Fruit fly (Drosophila melanogaster) whole organism, embryonic: ENCODE data around the gene Sce.

ENCODE experiments used
- Asciz ChIP-seq: fragments of 200-800 bp; sonication (Bioruptor generic); optimal IDR thresholded peaks from 2 replicates; lab custom pipeline; 2017; ENCODE audit warnings: missing biosample characterization, mild to moderate bottlenecking, missing genetic modification characterization, missing genetic modification reagents
- Awh ChIP-seq: fragments of 200-800 bp; sonication (Bioruptor generic); IDR thresholded peaks from 2 replicates; pipeline ENCODE4, ENCODE4 v1.3.6; 2022; ENCODE audit warnings: missing biosample characterization, missing genetic modification characterization
- B-H2 ChIP-seq: fragments of 200-800 bp; sonication (Bioruptor generic); optimal IDR thresholded peaks from 2 replicates; lab custom pipeline; 2018; ENCODE audit warnings: missing biosample characterization, mild to moderate bottlenecking, missing genetic modification characterization
- BEAF-32 ChIP-seq: fragments of 200-800 bp; sonication (Bioruptor generic); optimal IDR thresholded peaks from 3 replicates; lab custom pipeline; 2017; ENCODE audit warnings: missing biosample characterization, missing genetic modification characterization, mild to moderate bottlenecking, moderate library complexity, missing genetic modification reagents
- CG10147 ChIP-seq: fragments of 200-800 bp; sonication (Bioruptor generic); optimal IDR thresholded peaks from 2 replicates; lab custom pipeline; 2019; ENCODE audit warnings: missing biosample characterization, mild to moderate bottlenecking, missing genetic modification characterization, moderate library complexity
- CG11093 ChIP-seq: fragments of 200-800 bp; sonication (Bioruptor generic); IDR thresholded peaks from 3 replicates; pipeline ENCODE4 v1.3.6; 2022; ENCODE audit warnings: missing biosample characterization, missing genetic modification characterization
- CG11247 ChIP-seq: fragments of 200-800 bp; sonication (Bioruptor generic); IDR thresholded peaks from 2 replicates; pipeline ENCODE4 v1.3.6; 2022; ENCODE audit warnings: missing biosample characterization, missing genetic modification characterization
- CG11398 ChIP-seq: fragments of 200-800 bp; sonication (Bioruptor generic); optimal IDR thresholded peaks from 2 replicates; lab custom pipeline; 2016; ENCODE audit warnings: missing biosample characterization, missing genetic modification characterization
- CG11696 ChIP-seq: fragments of 200-800 bp; sonication (Bioruptor generic); IDR thresholded peaks from 2 replicates; pipeline ENCODE4 v1.3.6; 2022; ENCODE audit warnings: missing biosample characterization, missing genetic modification characterization
- CG11723 ChIP-seq: fragments of 200-800 bp; sonication (Bioruptor generic); optimal IDR thresholded peaks from 2 replicates; lab custom pipeline; 2017; ENCODE audit warnings: missing biosample characterization, mild to moderate bottlenecking, missing genetic modification characterization
- CG1233 ChIP-seq: fragments of 200-800 bp; sonication (Bioruptor generic); optimal IDR thresholded peaks from 4 replicates; lab custom pipeline; 2018; ENCODE audit warnings: missing biosample characterization, mild to moderate bottlenecking, missing genetic modification characterization
- CG15696 ChIP-seq: fragments of 200-800 bp; sonication (Bioruptor generic); optimal IDR thresholded peaks from 2 replicates; lab custom pipeline; 2019; ENCODE audit warnings: missing biosample characterization, mild to moderate bottlenecking, missing genetic modification characterization, moderate library complexity
- CG17359 ChIP-seq: fragments of 200-800 bp; sonication (Bioruptor generic); optimal IDR thresholded peaks from 3 replicates; lab custom pipeline; 2018; ENCODE audit warnings: missing biosample characterization, mild to moderate bottlenecking, missing genetic modification characterization, moderate library complexity
- CG31365 ChIP-seq: fragments of 200-800 bp; sonication (Bioruptor generic); optimal IDR thresholded peaks from 2 replicates; lab custom pipeline; 2018; ENCODE audit warnings: missing biosample characterization, mild to moderate bottlenecking, missing genetic modification characterization
- CG33557 ChIP-seq: fragments of 200-800 bp; sonication (Bioruptor generic); optimal IDR thresholded peaks from 2 replicates; lab custom pipeline; 2019; ENCODE audit warnings: missing biosample characterization, mild to moderate bottlenecking, missing genetic modification characterization, moderate library complexity
- CG34376 ChIP-seq: fragments of 200-800 bp; sonication (Bioruptor generic); optimal IDR thresholded peaks from 2 replicates; lab custom pipeline; 2018; ENCODE audit warnings: missing biosample characterization, mild to moderate bottlenecking, missing genetic modification characterization
- CG42726 ChIP-seq: fragments of 200-800 bp; sonication (Bioruptor generic); IDR thresholded peaks from 2 replicates; pipeline ENCODE4 v1.3.6; 2022; ENCODE audit warnings: missing biosample characterization, missing genetic modification characterization; ENCODE audit not compliant: partially characterized antibody
- CG8290 ChIP-seq, 3 experiments: fragments of 200-800 bp; sonication (Bioruptor generic); optimal IDR thresholded peaks; 2 replicates each; lab custom pipeline; 2016 to 2019; ENCODE audit warnings: missing biosample characterization in 3 of 3, missing genetic modification characterization in 3 of 3, mild to moderate bottlenecking in 2 of 3, moderate library complexity in 1 of 3
- CG9797 ChIP-seq: fragments of 200-800 bp; sonication (Bioruptor generic); optimal IDR thresholded peaks from 3 replicates; lab custom pipeline; 2018; ENCODE audit warnings: missing biosample characterization, mild to moderate bottlenecking, missing genetic modification characterization
- Dp ChIP-seq: fragments of 200-800 bp; sonication (Bioruptor generic); optimal IDR thresholded peaks from 2 replicates; lab custom pipeline; 2018; ENCODE audit warnings: missing biosample characterization, mild to moderate bottlenecking, missing genetic modification characterization, moderate library complexity
- Ets97D ChIP-seq: fragments of 200-800 bp; sonication (Bioruptor generic); optimal IDR thresholded peaks from 3 replicates; lab custom pipeline; 2016; ENCODE audit warnings: missing biosample characterization, missing genetic modification characterization
- GATAe ChIP-seq: fragments of 200-800 bp; sonication (Bioruptor generic); conservative IDR thresholded peaks from 2 replicates; pipeline ENCODE4 v1.3.6; 2022; ENCODE audit warnings: missing biosample characterization, missing genetic modification characterization
- Lhr ChIP-seq: fragments of 200-800 bp; sonication (Bioruptor generic); optimal IDR thresholded peaks from 3 replicates; lab custom pipeline; 2017; ENCODE audit warnings: mild to moderate bottlenecking, missing biosample characterization, missing genetic modification reagents, missing genetic modification characterization
- MESR4 ChIP-seq: fragments of 200-800 bp; sonication (Bioruptor generic); optimal IDR thresholded peaks from 2 replicates; lab custom pipeline; 2018; ENCODE audit warnings: missing biosample characterization, mild to moderate bottlenecking, missing genetic modification characterization, moderate library complexity
- Mrtf ChIP-seq: fragments of 200-800 bp; sonication (Bioruptor generic); IDR thresholded peaks from 3 replicates; pipeline ENCODE4 v1.3.6; 2022; ENCODE audit warnings: missing biosample characterization, missing genetic modification characterization
- NC2α ChIP-seq: fragments of 200-800 bp; sonication (Bioruptor generic); optimal IDR thresholded peaks from 2 replicates; lab custom pipeline; 2016; ENCODE audit warnings: missing biosample characterization, missing genetic modification characterization
- NC2β ChIP-seq: fragments of 200-800 bp; sonication (Bioruptor generic); optimal IDR thresholded peaks from 2 replicates; lab custom pipeline; 2016; ENCODE audit warnings: missing biosample characterization, missing genetic modification characterization
- Nf-YA ChIP-seq: fragments of 200-800 bp; sonication (Bioruptor generic); IDR thresholded peaks from 2 replicates; pipeline ENCODE4 v1.3.6; 2022; ENCODE audit warnings: missing biosample characterization, missing genetic modification characterization
- Sin3A ChIP-seq: fragments of >200 bp; optimal IDR thresholded peaks from 2 replicates; lab custom pipeline; 2018
- Stat92E ChIP-seq, 3 experiments: fragments of >200 bp in 2 of 3; fragments of 200-800 bp in 1 of 3; sonication (Bioruptor generic) in 1 of 3; optimal IDR thresholded peaks; 2 replicates each; lab custom pipeline; 2017 to 2019; ENCODE audit warnings: missing biosample characterization in 3 of 3, missing genetic modification characterization in 3 of 3, mild to moderate bottlenecking in 1 of 3, moderate library complexity in 1 of 3
- Vsx1 ChIP-seq: fragments of 200-800 bp; sonication (Bioruptor generic); optimal IDR thresholded peaks from 2 replicates; lab custom pipeline; 2017; ENCODE audit warnings: missing biosample characterization, mild to moderate bottlenecking, missing genetic modification characterization, missing genetic modification reagents
- YL-1 ChIP-seq: fragments of 200-800 bp; sonication (Bioruptor generic); optimal IDR thresholded peaks from 3 replicates; lab custom pipeline; 2017; ENCODE audit warnings: missing biosample characterization, mild to moderate bottlenecking, missing genetic modification characterization
- chif ChIP-seq, 2 experiments: fragments of 200-800 bp; sonication (Bioruptor generic); optimal IDR thresholded peaks; 3 replicates each; lab custom pipeline; 2016; ENCODE audit warnings: missing biosample characterization in 2 of 2, missing genetic modification characterization in 2 of 2
- ci ChIP-seq: fragments of 200-800 bp; sonication (Bioruptor generic); IDR thresholded peaks from 3 replicates; pipeline ENCODE4 v1.3.6; 2022; ENCODE audit warnings: missing biosample characterization, missing genetic modification characterization
- danr ChIP-seq: fragments of 200-800 bp; sonication (Bioruptor generic); IDR thresholded peaks from 2 replicates; pipeline ENCODE4 v1.3.6; 2022; ENCODE audit warnings: missing biosample characterization, missing genetic modification characterization
- fd3F ChIP-seq: fragments of 200-800 bp; sonication (Bioruptor generic); optimal IDR thresholded peaks from 2 replicates; lab custom pipeline; 2018; ENCODE audit warnings: missing biosample characterization, mild to moderate bottlenecking, missing genetic modification characterization, moderate library complexity
- gfzf ChIP-seq: fragments of 200-800 bp; sonication (Bioruptor generic); optimal IDR thresholded peaks from 2 replicates; lab custom pipeline; 2016; ENCODE audit warnings: missing biosample characterization, mild to moderate bottlenecking, missing genetic modification characterization, moderate library complexity
- jigr1 ChIP-seq: fragments of 200-800 bp; sonication (Bioruptor generic); IDR thresholded peaks from 3 replicates; pipeline ENCODE4 v1.3.6; 2022; ENCODE audit warnings: missing biosample characterization, missing genetic modification characterization
- lov ChIP-seq, 2 experiments: fragments of 200-800 bp in 1 of 2; fragments of >200 bp in 1 of 2; sonication (Bioruptor generic) in 1 of 2; IDR thresholded peaks in 1 of 2; optimal IDR thresholded peaks in 1 of 2; 2 replicates in 1 of 2; 3 replicates in 1 of 2; pipeline versions ENCODE4 v1.3.6 to Lab custom; 2017 to 2022; ENCODE audit warnings: missing biosample characterization in 1 of 2, missing genetic modification characterization in 1 of 2
- nmo ChIP-seq: fragments of 200-800 bp; sonication (Bioruptor generic); optimal IDR thresholded peaks from 2 replicates; lab custom pipeline; 2018; ENCODE audit warnings: missing biosample characterization, mild to moderate bottlenecking, missing genetic modification characterization, moderate library complexity
- repo ChIP-seq: fragments of 200-800 bp; sonication (Bioruptor generic); optimal IDR thresholded peaks from 2 replicates; lab custom pipeline; 2016; ENCODE audit warnings: missing biosample characterization, missing genetic modification characterization
- ro ChIP-seq: fragments of 200-800 bp; sonication (Bioruptor generic); IDR thresholded peaks from 2 replicates; pipeline ENCODE4 v1.3.6; 2022; ENCODE audit warnings: missing biosample characterization, missing genetic modification characterization
- row ChIP-seq: fragments of 200-800 bp; sonication (Bioruptor generic); IDR thresholded peaks from 3 replicates; pipeline ENCODE4 v1.3.6; 2022; ENCODE audit warnings: missing biosample characterization, missing genetic modification characterization
- sens-2 ChIP-seq: fragments of 200-800 bp; sonication (Bioruptor generic); IDR thresholded peaks from 2 replicates; pipeline ENCODE4 v1.3.6; 2022; ENCODE audit warnings: missing biosample characterization, missing genetic modification characterization
- slbo ChIP-seq: fragments of 200-800 bp; sonication (Bioruptor generic); IDR thresholded peaks from 2 replicates; pipeline ENCODE4 v1.3.6; 2022; ENCODE audit warnings: missing biosample characterization, missing genetic modification characterization
- so ChIP-seq: fragments of 200-800 bp; sonication (Bioruptor generic); IDR thresholded peaks from 3 replicates; pipeline ENCODE4 v1.3.6; 2022; ENCODE audit warnings: missing biosample characterization, missing genetic modification characterization
- sr ChIP-seq: fragments of 200-800 bp; sonication (Bioruptor generic); IDR thresholded peaks from 3 replicates; pipeline ENCODE4 v1.3.6; 2022; ENCODE audit warnings: missing biosample characterization, missing genetic modification characterization
- sug ChIP-seq: fragments of 200-800 bp; optimal IDR thresholded peaks from 2 replicates; lab custom pipeline; 2019; ENCODE audit warnings: missing biosample characterization, mild to moderate bottlenecking, missing genetic modification characterization, moderate library complexity
- ttk ChIP-seq: fragments of 200-800 bp; sonication (Bioruptor generic); IDR thresholded peaks from 2 replicates; pipeline ENCODE4 v2.1.2; 2022; ENCODE audit warnings: missing biosample characterization, missing genetic modification characterization
- usp ChIP-seq: fragments of >200 bp; optimal IDR thresholded peaks from 2 replicates; lab custom pipeline; 2017; ENCODE audit warnings: missing biosample characterization, missing genetic modification characterization
- vfl ChIP-seq: fragments of 200-800 bp; sonication (Bioruptor generic); optimal IDR thresholded peaks from 2 replicates; lab custom pipeline; 2016; ENCODE audit warnings: missing biosample characterization, missing genetic modification characterization

Sce gene

dm6 chr3R:27681799-27682198 lies at the start of gene Sce:
Gene Sce (minus strand): TSS chr3R:27682029.
- TF ChIP-seq B-H2 (GFP tag; lab: Kevin White, UChicago) (no peak), CG15696 (tag; lab: Kevin White, UChicago) (no peak), MESR4 (GFP tag; lab: Kevin White, UChicago) (peak; percentile 91), Vsx1 (GFP tag; lab: Kevin White, UChicago) (peak; percentile 99), gfzf (GFP tag; lab: Kevin White, UChicago) (peak; percentile 85), Asciz (GFP tag; lab: Kevin White, UChicago) (no peak), repo (GFP tag; lab: Kevin White, UChicago) (no peak), CG11696 (no peak), CG17359 (tag; lab: Kevin White, UChicago) (no peak), ttk (GFP tag; lab: Robert Waterston, UW) (no peak), GATAe (GFP tag; lab: Robert Waterston, UW) (no peak), vfl (GFP tag; lab: Kevin White, UChicago) (no peak), CG11093 (GFP tag; lab: Robert Waterston, UW) (no peak), YL-1 (GFP tag; lab: Kevin White, UChicago) (peak; percentile 38), ci (GFP tag; lab: Robert Waterston, UW) (no peak), NC2β (GFP tag; lab: Kevin White, UChicago) (no peak), CG11247 (no peak), Nf-YA (GFP tag; lab: Robert Waterston, UW) (no peak), danr (GFP tag; lab: Robert Waterston, UW) (no peak), Lhr (GFP tag; lab: Kevin White, UChicago) (no peak), so (no peak), BEAF-32 (GFP tag; lab: Kevin White, UChicago) (peak; percentile 3), Awh (GFP tag; lab: Robert Waterston, UW) (no peak), CG42726 (no peak), CG11723 (GFP tag; lab: Kevin White, UChicago) (no peak), CG33557 (GFP tag; lab: Kevin White, UChicago) (no peak), Stat92E (GFP tag; optimal IDR thresholded peaks at IDR 0.05; lab: Kevin White, UChicago) (no peak), Ets97D (GFP tag; lab: Kevin White, UChicago) (no peak), CG1233 (no peak), jigr1 (GFP tag; lab: Robert Waterston, UW) (no peak), fd3F (no peak), CG11398 (GFP tag; lab: Kevin White, UChicago) (no peak), CG9797 (GFP tag; lab: Kevin White, UChicago) (peak; percentile 61), lov (optimal IDR thresholded peaks at IDR 0.05; lab: Kevin White, UChicago) (no peak), lov (GFP tag; IDR thresholded peaks at IDR 0.05; lab: Robert Waterston, UW) (no peak), slbo (GFP tag; lab: Robert Waterston, UW) (no peak), row (GFP tag; lab: Robert Waterston, UW) (no peak), chif (GFP tag; optimal IDR thresholded peaks at IDR 0.05; lab: Kevin White, UChicago) (no peak), NC2α (no peak), Sin3A (lab: Kevin White, UChicago) (peak; percentile 0), Dp (peak; percentile 92), Mrtf (GFP tag; lab: Robert Waterston, UW) (no peak), ro (GFP tag; lab: Robert Waterston, UW) (no peak), sens-2 (GFP tag; lab: Robert Waterston, UW) (no peak), CG34376 (GFP tag; lab: Kevin White, UChicago) (no peak), CG10147 (no peak), nmo (GFP tag; lab: Kevin White, UChicago) (no peak), sug (no peak), sr (GFP tag; lab: Robert Waterston, UW) (no peak), usp (no peak), CG8290 (GFP tag; optimal IDR thresholded peaks at IDR 0.05; lab: Kevin White, UChicago) (no peak), CG8290 (tag; optimal IDR thresholded peaks at IDR 0.05; lab: Kevin White, UChicago) (no peak), CG31365 (tag; lab: Kevin White, UChicago) (no peak)
